Worm (Caenorhabditis elegans) whole organism, L3 larva: ENCODE results near the gene Y53F4B.25.

Source experiments
- R02D3.7 ChIP-seq: fragments of 150-350 bp; optimal IDR thresholded peaks from 2 replicates; lab custom pipeline; 2014; ENCODE audit warnings: missing biosample characterization, missing genetic modification characterization
- ZK546.5 ChIP-seq: sonication (generic microtip); optimal IDR thresholded peaks from 2 replicates; lab custom pipeline; 2017; ENCODE audit warnings: missing biosample characterization, missing genetic modification characterization
- aly-2 ChIP-seq: fragments of 150-350 bp; optimal IDR thresholded peaks from 2 replicates; lab custom pipeline; 2014; ENCODE audit warnings: missing biosample characterization, missing genetic modification characterization
- ceh-16 ChIP-seq: sonication (generic microtip); optimal IDR thresholded peaks from 2 replicates; lab custom pipeline; 2017; ENCODE audit warnings: missing biosample characterization, missing genetic modification characterization
- ceh-28 ChIP-seq: fragments of 150-350 bp; optimal IDR thresholded peaks from 2 replicates; lab custom pipeline; 2014; ENCODE audit warnings: missing biosample characterization, missing genetic modification reagents, missing genetic modification characterization
- ceh-82 ChIP-seq: fragments of 150-350 bp; optimal IDR thresholded peaks from 2 replicates; lab custom pipeline; 2014; ENCODE audit warnings: missing biosample characterization, missing genetic modification characterization
- ceh-9 ChIP-seq: sonication (generic microtip); optimal IDR thresholded peaks from 2 replicates; lab custom pipeline; 2018; ENCODE audit warnings: missing biosample characterization, missing genetic modification characterization
- daf-12 ChIP-seq: fragments of 150-350 bp; optimal IDR thresholded peaks from 2 replicates; lab custom pipeline; 2014; ENCODE audit warnings: missing biosample characterization, missing genetic modification reagents, missing genetic modification characterization
- egl-27 ChIP-seq: sonication (generic microtip); optimal IDR thresholded peaks from 4 replicates; lab custom pipeline; 2017; ENCODE audit warnings: missing biosample characterization, missing genetic modification reagents, missing genetic modification characterization
- egl-5 ChIP-seq: fragments of 150-350 bp; optimal IDR thresholded peaks from 2 replicates; lab custom pipeline; 2017; ENCODE audit warnings: missing biosample characterization, missing genetic modification reagents, missing genetic modification characterization, inconsistent platforms
- elt-1 ChIP-seq: fragments of 150-350 bp; optimal IDR thresholded peaks from 2 replicates; lab custom pipeline; 2014; ENCODE audit warnings: missing biosample characterization, missing genetic modification characterization
- elt-2 ChIP-seq: sonication (generic microtip); optimal IDR thresholded peaks from 2 replicates; lab custom pipeline; 2016; ENCODE audit warnings: missing genetic modification reagents, mild to moderate bottlenecking, missing genetic modification characterization, missing compliant biosample characterization
- elt-3 ChIP-seq, 3 experiments: fragments of 150-350 bp in 1 of 3; sonication (generic microtip) in 2 of 3; optimal IDR thresholded peaks; 2 replicates in 2 of 3; 4 replicates in 1 of 3; lab custom pipeline; 2014 to 2017; ENCODE audit warnings: missing biosample characterization in 3 of 3, missing genetic modification characterization in 3 of 3
- eor-1 ChIP-seq, 2 experiments: fragments of 150-350 bp; optimal IDR thresholded peaks; 2 replicates each; lab custom pipeline; 2014 to 2018; ENCODE audit warnings: missing biosample characterization in 2 of 2, missing genetic modification characterization in 2 of 2
- fkh-10 ChIP-seq: sonication (generic microtip); optimal IDR thresholded peaks from 2 replicates; lab custom pipeline; 2017; ENCODE audit warnings: missing biosample characterization, missing genetic modification reagents, missing genetic modification characterization
- fkh-2 ChIP-seq: fragments of 150-350 bp; optimal IDR thresholded peaks from 2 replicates; lab custom pipeline; 2014; ENCODE audit warnings: missing biosample characterization, missing genetic modification reagents, missing genetic modification characterization
- fos-1 ChIP-seq: fragments of 150-350 bp; optimal IDR thresholded peaks from 2 replicates; lab custom pipeline; 2014; ENCODE audit warnings: missing biosample characterization, missing genetic modification characterization
- hmg-11 ChIP-seq: sonication (generic microtip); optimal IDR thresholded peaks from 2 replicates; lab custom pipeline; 2016; ENCODE audit warnings: missing genetic modification characterization, missing compliant biosample characterization
- jun-1 ChIP-seq: fragments of 150-350 bp; optimal IDR thresholded peaks from 2 replicates; lab custom pipeline; 2014; ENCODE audit warnings: missing biosample characterization, missing genetic modification reagents, missing genetic modification characterization
- lin-15B ChIP-seq: fragments of 150-350 bp; optimal IDR thresholded peaks from 2 replicates; lab custom pipeline; 2014; ENCODE audit warnings: missing biosample characterization, missing genetic modification characterization
- lin-39 ChIP-seq: fragments of 150-350 bp; optimal IDR thresholded peaks from 2 replicates; lab custom pipeline; 2018; ENCODE audit warnings: missing biosample characterization, missing genetic modification reagents, missing genetic modification characterization
- lsy-12 ChIP-seq: sonication (generic microtip); optimal IDR thresholded peaks from 2 replicates; lab custom pipeline; 2016; ENCODE audit warnings: mild to moderate bottlenecking, missing genetic modification characterization, missing compliant biosample characterization
- mdl-1 ChIP-seq: fragments of 150-350 bp; optimal IDR thresholded peaks from 2 replicates; lab custom pipeline; 2014; ENCODE audit warnings: missing biosample characterization, missing genetic modification characterization
- mml-1 ChIP-seq: fragments of 150-350 bp; sonication (generic microtip); optimal IDR thresholded peaks from 3 replicates; lab custom pipeline; 2014; ENCODE audit warnings: missing biosample characterization, missing genetic modification characterization
- nfya-1 ChIP-seq: sonication (generic microtip); optimal IDR thresholded peaks from 2 replicates; lab custom pipeline; 2017; ENCODE audit warnings: missing genetic modification characterization, mild to moderate bottlenecking, missing compliant biosample characterization, antibody characterized with exemption, moderate library complexity; ENCODE audit not compliant: insufficient read depth
- nhr-11 ChIP-seq: fragments of 150-350 bp; optimal IDR thresholded peaks from 2 replicates; lab custom pipeline; 2014; ENCODE audit warnings: missing biosample characterization, missing genetic modification characterization
- nhr-12 ChIP-seq: fragments of 150-350 bp; optimal IDR thresholded peaks from 2 replicates; lab custom pipeline; 2014; ENCODE audit warnings: missing biosample characterization, missing genetic modification characterization
- nhr-23 ChIP-seq: fragments of 150-350 bp; optimal IDR thresholded peaks from 2 replicates; lab custom pipeline; 2014; ENCODE audit warnings: missing biosample characterization, missing genetic modification reagents, missing genetic modification characterization
- nhr-237 ChIP-seq: fragments of 150-350 bp; optimal IDR thresholded peaks from 2 replicates; lab custom pipeline; 2014; ENCODE audit warnings: missing biosample characterization, missing genetic modification characterization
- nhr-25 ChIP-seq: sonication (generic microtip); optimal IDR thresholded peaks from 2 replicates; lab custom pipeline; 2017; ENCODE audit warnings: missing biosample characterization, missing genetic modification characterization
- nhr-28 ChIP-seq: fragments of 150-350 bp; optimal IDR thresholded peaks from 2 replicates; lab custom pipeline; 2014; ENCODE audit warnings: missing biosample characterization, missing genetic modification characterization
- nhr-43 ChIP-seq: sonication (generic microtip); optimal IDR thresholded peaks from 2 replicates; lab custom pipeline; 2016; ENCODE audit warnings: mild to moderate bottlenecking, missing genetic modification characterization, missing compliant biosample characterization; ENCODE audit not compliant: poor library complexity, severe bottlenecking
- nhr-67 ChIP-seq: fragments of 150-350 bp; optimal IDR thresholded peaks from 2 replicates; lab custom pipeline; 2014; ENCODE audit warnings: missing biosample characterization, missing genetic modification characterization
- nhr-76 ChIP-seq: fragments of 150-350 bp; sonication (generic microtip); optimal IDR thresholded peaks from 5 replicates; lab custom pipeline; 2014; ENCODE audit warnings: missing biosample characterization, missing genetic modification characterization
- nhr-77 ChIP-seq: fragments of 150-350 bp; optimal IDR thresholded peaks from 2 replicates; lab custom pipeline; 2014; ENCODE audit warnings: missing biosample characterization, missing genetic modification characterization
- pha-4 ChIP-seq: fragments of 150-350 bp; optimal IDR thresholded peaks from 2 replicates; lab custom pipeline; 2014; ENCODE audit warnings: missing biosample characterization, missing genetic modification reagents, missing genetic modification characterization
- pqm-1 ChIP-seq: fragments of 150-350 bp; optimal IDR thresholded peaks from 2 replicates; lab custom pipeline; 2017; ENCODE audit warnings: missing biosample characterization, missing genetic modification characterization, inconsistent platforms
- sea-2 ChIP-seq: fragments of 150-350 bp; sonication (generic microtip); optimal IDR thresholded peaks from 4 replicates; lab custom pipeline; 2014; ENCODE audit warnings: missing biosample characterization, missing genetic modification reagents, missing genetic modification characterization
- skn-1 ChIP-seq: fragments of 150-350 bp; optimal IDR thresholded peaks from 2 replicates; lab custom pipeline; 2014; ENCODE audit warnings: missing biosample characterization, missing genetic modification characterization
- snpc-4 ChIP-seq: fragments of 150-350 bp; optimal IDR thresholded peaks from 2 replicates; lab custom pipeline; 2014; ENCODE audit warnings: missing biosample characterization, missing genetic modification characterization
- tbx-2 ChIP-seq: sonication (generic microtip); optimal IDR thresholded peaks from 2 replicates; lab custom pipeline; 2016; ENCODE audit warnings: mild to moderate bottlenecking, missing genetic modification characterization, missing compliant biosample characterization
- unc-39 ChIP-seq: sonication (generic microtip); optimal IDR thresholded peaks from 4 replicates; lab custom pipeline; 2017; ENCODE audit warnings: missing biosample characterization, missing genetic modification characterization
- unc-62 ChIP-seq: fragments of 150-350 bp; sonication (generic microtip); optimal IDR thresholded peaks from 4 replicates; lab custom pipeline; 2014; ENCODE audit warnings: missing biosample characterization, missing genetic modification reagents, missing genetic modification characterization
- zag-1 ChIP-seq: fragments of 150-350 bp; optimal IDR thresholded peaks from 2 replicates; lab custom pipeline; 2014; ENCODE audit warnings: missing biosample characterization, missing genetic modification characterization
- ztf-11 ChIP-seq: fragments of 150-350 bp; optimal IDR thresholded peaks from 2 replicates; lab custom pipeline; 2014; ENCODE audit warnings: missing biosample characterization, missing genetic modification characterization
- ztf-4 ChIP-seq: fragments of 150-350 bp; optimal IDR thresholded peaks from 2 replicates; lab custom pipeline; 2014; ENCODE audit warnings: missing biosample characterization, missing genetic modification characterization

The Y53F4B.25 gene

DNA sequence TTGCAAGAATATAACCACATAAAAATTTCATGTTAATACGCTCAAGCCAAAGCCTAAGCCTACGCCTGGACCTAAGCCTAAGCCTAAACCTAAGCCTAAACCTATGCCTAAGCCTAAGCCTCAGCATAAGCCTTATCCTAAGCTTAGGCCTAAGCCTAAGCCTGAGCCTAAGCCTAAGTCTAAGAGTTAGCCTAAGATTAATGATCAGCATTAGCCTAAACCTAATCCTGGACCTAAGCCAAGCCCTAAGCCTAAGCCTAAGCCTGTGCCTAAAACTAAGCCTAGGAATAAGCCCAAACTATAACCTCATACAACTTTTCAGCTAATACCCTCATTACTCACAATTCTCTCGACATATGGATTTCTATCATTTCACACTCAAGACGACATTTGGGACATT lies 22.4 kb downstream of the Y53F4B.25 start:
- TF ChIP-seq nhr-12 (tag; lab: Kevin White, UChicago) (no peak), nhr-43 (tag; lab: Kevin White, UChicago) (no peak), mml-1 (tag; lab: Kevin White, UChicago) (no peak), nhr-67 (tag; lab: Kevin White, UChicago) (no peak), fkh-2 (no peak), egl-27 (tag; lab: Kevin White, UChicago) (no peak), elt-1 (tag; lab: Kevin White, UChicago) (no peak), pha-4 (tag; lab: Kevin White, UChicago) (no peak), lin-15B (tag; lab: Kevin White, UChicago) (no peak), daf-12 (tag; lab: Kevin White, UChicago) (no peak), fos-1 (no peak), jun-1 (tag; lab: Kevin White, UChicago) (no peak), skn-1 (tag; lab: Kevin White, UChicago) (no peak), nhr-77 (tag; lab: Kevin White, UChicago) (no peak), ceh-82 (tag; lab: Kevin White, UChicago) (no peak), lsy-12 (tag; lab: Kevin White, UChicago) (no peak), tbx-2 (tag; lab: Kevin White, UChicago) (no peak), nhr-28 (tag; lab: Kevin White, UChicago) (no peak)
- TF ChIP-seq, all 47 proteins: peak for 0

DNA sequence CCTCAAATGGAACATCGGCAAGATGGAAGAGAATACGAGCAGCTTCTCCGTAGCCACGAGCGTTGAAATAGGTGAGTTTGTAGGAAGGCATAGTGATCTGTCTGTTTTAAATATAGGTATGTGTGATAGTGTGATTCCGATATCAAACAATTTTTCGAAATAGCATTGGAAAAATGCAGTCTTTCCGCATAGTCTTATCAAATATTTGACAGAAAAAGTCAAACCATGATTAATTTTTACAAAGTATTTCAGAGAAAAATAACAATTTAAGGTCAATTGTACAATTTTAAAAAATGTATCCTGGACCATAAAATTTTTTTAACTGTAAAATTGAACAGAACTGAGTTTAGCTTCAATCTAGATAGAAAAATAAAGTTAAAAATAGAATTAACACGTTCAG lies 28.5 kb downstream of the Y53F4B.25 start, which contains the start of gene gst-26:
TSS of gene gst-26 (minus strand) at position 101 of the 400 bp plus-strand sequence.
- TF ChIP-seq nhr-11 (no peak), ztf-11 (no peak), fos-1 (no peak), elt-2 (tag; lab: Kevin White, UChicago) (peak; percentile 26)
- TF ChIP-seq, all 47 proteins: peak for 1

DNA sequence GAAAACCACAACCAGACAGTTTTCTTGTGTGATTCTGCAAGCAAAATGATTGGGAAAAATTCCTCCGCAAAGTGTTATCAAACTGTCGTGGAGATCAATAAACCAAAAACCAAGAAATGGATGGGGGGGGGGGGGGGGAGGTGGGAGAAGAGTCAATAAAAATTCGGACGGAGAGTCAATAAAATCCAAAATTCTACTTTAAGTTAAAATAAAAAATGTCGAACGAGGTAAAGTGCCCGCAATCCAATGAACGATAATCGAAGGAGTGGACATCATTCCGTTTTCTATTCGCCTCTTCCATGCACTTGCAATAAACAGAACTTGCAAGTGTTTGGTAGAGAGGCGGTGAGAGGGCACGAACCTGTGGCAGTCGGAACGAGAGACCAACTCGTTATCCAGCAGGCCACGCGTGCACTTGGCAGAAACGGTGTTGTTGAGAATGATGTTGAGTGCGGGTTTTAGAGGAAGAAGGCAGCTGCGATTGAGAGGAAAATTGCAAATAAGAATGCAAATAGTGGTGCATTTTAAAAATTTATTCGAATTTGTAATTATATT lies 29.8 kb downstream of the Y53F4B.25 start, which contains the start of gene gst-27:
TSS of gene gst-27 (minus strand) at position 51 of the 555 bp plus-strand sequence.
- TF ChIP-seq unc-62 (no peak), elt-2 (tag; lab: Kevin White, UChicago) (peak; percentile 73), nhr-237 (tag; lab: Kevin White, UChicago) (no peak), lin-15B (tag; lab: Kevin White, UChicago) (peak; percentile 61), nfya-1 (tag; lab: Kevin White, UChicago) (peak; percentile 84), ztf-4 (tag; lab: Kevin White, UChicago) (peak; percentile 23), sea-2 (GFP tag; lab: Kevin White, UChicago) (no peak), ztf-11 (no peak), ceh-82 (tag; lab: Kevin White, UChicago) (peak; percentile 37), nhr-28 (tag; lab: Kevin White, UChicago) (no peak), pqm-1 (peak; percentile 45), nhr-76 (tag; lab: Kevin White, UChicago) (no peak), nhr-77 (tag; lab: Kevin White, UChicago) (peak; percentile 49), R02D3.7 (tag; lab: Kevin White, UChicago) (peak; percentile 42), egl-5 (peak; percentile 77), lin-39 (tag; lab: Kevin White, UChicago) (peak; percentile 97), fos-1 (peak; percentile 68), fkh-2 (no peak), mml-1 (tag; lab: Kevin White, UChicago) (no peak), eor-1 (tag; optimal IDR thresholded peaks at IDR 0.05; lab: Kevin White, UChicago) (no peak), nhr-25 (tag; lab: Kevin White, UChicago) (peak; percentile 70), lsy-12 (tag; lab: Kevin White, UChicago) (peak; percentile 62), unc-39 (tag; lab: Kevin White, UChicago) (no peak), tbx-2 (tag; lab: Kevin White, UChicago) (peak; percentile 80), ceh-9 (tag; lab: Kevin White, UChicago) (no peak), aly-2 (tag; lab: Kevin White, UChicago) (no peak), hmg-11 (tag; lab: Kevin White, UChicago) (peak; percentile 94), skn-1 (tag; lab: Kevin White, UChicago) (peak; percentile 56), egl-27 (tag; lab: Kevin White, UChicago) (peak; percentile 75), nhr-43 (tag; lab: Kevin White, UChicago) (peak; percentile 82), mdl-1 (no peak), ZK546.5 (tag; lab: Kevin White, UChicago) (no peak), elt-1 (tag; lab: Kevin White, UChicago) (no peak), pha-4 (tag; lab: Kevin White, UChicago) (peak; percentile 86), ceh-28 (tag; lab: Kevin White, UChicago) (no peak), snpc-4 (tag; lab: Kevin White, UChicago) (peak; percentile 77), nhr-23 (peak; percentile 62), nhr-67 (tag; lab: Kevin White, UChicago) (no peak), ceh-16 (tag; lab: Kevin White, UChicago) (no peak), fkh-10 (GFP tag; lab: Kevin White, UChicago) (no peak), daf-12 (tag; lab: Kevin White, UChicago) (no peak), elt-3 (tag; optimal IDR thresholded peaks at IDR 0.05; lab: Kevin White, UChicago) (peak in 1 of 3 experiments; percentile 33), nhr-12 (tag; lab: Kevin White, UChicago) (no peak), zag-1 (tag; lab: Kevin White, UChicago) (no peak)
